Worm (Caenorhabditis elegans): ENCODE data around the gene srw-142.

DNA sequence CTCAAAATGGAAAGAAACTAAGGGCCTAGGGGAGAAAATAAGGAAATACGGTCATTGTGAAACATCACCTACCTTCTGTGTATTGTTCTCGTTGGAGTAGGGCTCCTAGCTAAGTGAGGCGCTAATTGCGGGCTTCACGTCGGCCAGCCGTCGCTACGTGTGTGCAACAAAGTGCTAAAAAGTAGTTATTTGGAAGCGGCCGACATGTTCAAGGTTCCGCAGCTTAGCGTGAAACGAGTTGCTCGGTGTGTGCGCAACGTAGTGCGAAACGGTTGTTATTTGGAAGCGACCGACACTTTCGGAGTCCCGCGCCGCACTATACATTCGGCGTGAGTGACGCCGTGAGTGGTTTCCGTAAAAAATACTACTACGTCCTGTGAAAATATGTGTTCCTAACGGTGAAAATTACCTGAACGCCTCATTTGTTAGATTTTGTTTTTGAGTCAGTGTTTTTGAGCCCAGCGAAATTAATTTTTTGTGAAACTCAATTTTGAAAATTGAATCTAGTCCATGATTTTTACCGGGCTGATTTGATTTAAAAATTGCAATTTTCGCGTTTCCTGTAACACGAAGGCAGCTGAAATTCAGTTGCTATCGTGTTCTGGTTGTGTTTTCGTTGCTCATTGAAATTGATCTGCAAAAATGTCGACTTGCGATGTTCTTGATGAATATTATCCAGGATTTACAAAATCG lies 13.4 kb upstream of the srw-142 start, which contains the start of gene srw-129:
- TF ChIP-seq aly-2 (tag; optimal IDR thresholded peaks at IDR 0.05) (no peak), zag-1 (tag; optimal IDR thresholded peaks at IDR 0.05) (no peak), nhr-77 (tag; optimal IDR thresholded peaks at IDR 0.05) (no peak), nhr-6 (tag; optimal IDR thresholded peaks at IDR 0.05) (no peak), snpc-4 (tag; optimal IDR thresholded peaks at IDR 0.05) (no peak), elt-1 (tag; optimal IDR thresholded peaks at IDR 0.05) (no peak), nhr-237 (tag; optimal IDR thresholded peaks at IDR 0.05) (no peak), skn-1 (tag; optimal IDR thresholded peaks at IDR 0.05) (no peak), ztf-11 (tag; optimal IDR thresholded peaks at IDR 0.05) (no peak), ceh-82 (tag; optimal IDR thresholded peaks at IDR 0.05) (no peak), ZK546.5 (tag; optimal IDR thresholded peaks at IDR 0.05) (no peak), lsy-2 (tag; optimal IDR thresholded peaks at IDR 0.05) (no peak)
